Worm (Caenorhabditis elegans) whole organism, L2 larva: ENCODE measurements around the gene sld-5.

Source experiments
- aly-2 ChIP-seq: fragments of 150-350 bp; optimal IDR thresholded peaks from 2 replicates; lab custom pipeline; 2014; ENCODE audit warnings: missing biosample characterization, missing genetic modification characterization
- ceh-82 ChIP-seq: fragments of 150-350 bp; optimal IDR thresholded peaks from 2 replicates; lab custom pipeline; 2014; ENCODE audit warnings: missing biosample characterization, missing genetic modification characterization
- elt-1 ChIP-seq: fragments of 150-350 bp; optimal IDR thresholded peaks from 2 replicates; lab custom pipeline; 2014; ENCODE audit warnings: missing biosample characterization, missing genetic modification characterization
- fos-1 ChIP-seq: fragments of 150-350 bp; optimal IDR thresholded peaks from 2 replicates; lab custom pipeline; 2014; ENCODE audit warnings: missing biosample characterization, missing genetic modification characterization
- nhr-11 ChIP-seq: fragments of 150-350 bp; optimal IDR thresholded peaks from 2 replicates; lab custom pipeline; 2014; ENCODE audit warnings: missing biosample characterization, missing genetic modification characterization
- nhr-237 ChIP-seq: fragments of 150-350 bp; optimal IDR thresholded peaks from 2 replicates; lab custom pipeline; 2014; ENCODE audit warnings: missing biosample characterization, missing genetic modification characterization
- snpc-4 ChIP-seq: fragments of 150-350 bp; optimal IDR thresholded peaks from 2 replicates; lab custom pipeline; 2014; ENCODE audit warnings: missing biosample characterization, missing genetic modification characterization
- zag-1 ChIP-seq: fragments of 150-350 bp; optimal IDR thresholded peaks from 2 replicates; lab custom pipeline; 2014; ENCODE audit warnings: missing biosample characterization, missing genetic modification characterization

- TF ChIP-seq nhr-11 (tag; lab: Kevin White, UChicago), result no peak
- no peak for TF ChIP-seq nhr-237 (tag; lab: Kevin White, UChicago)
- TF ChIP-seq snpc-4 (tag; lab: Kevin White, UChicago), result no peak
- no peak for TF ChIP-seq ceh-82 (tag; lab: Kevin White, UChicago)
- TF ChIP-seq zag-1 (tag; lab: Kevin White, UChicago), result no peak
- no peak for TF ChIP-seq fos-1 (tag; lab: Kevin White, UChicago)
- TF ChIP-seq aly-2 (tag; lab: Kevin White, UChicago), result no peak
- TF ChIP-seq elt-1 (tag; lab: Kevin White, UChicago), result no peak
Observed at ce11 chrV:20279811-20280317, 42.3 kb upstream of the sld-5 start, which contains the start of gene pqn-94.
